Fruit fly (Drosophila melanogaster) whole organism, wandering third instar larva: ENCODE measurements around the gene Tim17a2.
A peak's percentile ranks its signal among the peaks of the same experiment; 100 is the strongest.

Experiments
- Abd-B ChIP-seq: fragments of >200 bp; optimal IDR thresholded peaks from 2 replicates; lab custom pipeline; 2017; ENCODE audit warnings: missing biosample characterization, missing genetic modification characterization
- CG32264 ChIP-seq: fragments of 200-800 bp; sonication (Bioruptor generic); optimal IDR thresholded peaks from 2 replicates; lab custom pipeline; 2016; ENCODE audit warnings: missing biosample characterization, missing genetic modification characterization
- CG9705 ChIP-seq: fragments of 200-800 bp; sonication (Bioruptor generic); optimal IDR thresholded peaks from 2 replicates; lab custom pipeline; 2018; ENCODE audit warnings: missing biosample characterization, mild to moderate bottlenecking, missing genetic modification characterization
- CrebA ChIP-seq: fragments of 200-800 bp; sonication (Bioruptor generic); optimal IDR thresholded peaks from 2 replicates; lab custom pipeline; 2016; ENCODE audit warnings: missing biosample characterization, mild to moderate bottlenecking, missing genetic modification characterization, borderline replicate concordance
- Dfd ChIP-seq: fragments of >200 bp; optimal IDR thresholded peaks from 2 replicates; lab custom pipeline; 2017; ENCODE audit warnings: missing biosample characterization, missing genetic modification characterization
- Dif ChIP-seq: fragments of 200-275, 200-300 bp; sonication (Bioruptor generic); optimal IDR thresholded peaks from 2 replicates; lab custom pipeline; 2018; ENCODE audit warnings: missing biosample characterization, missing genetic modification characterization; ENCODE audit not compliant: partially characterized antibody
- GATAd ChIP-seq: sonication (Bioruptor generic); optimal IDR thresholded peaks from 2 replicates; lab custom pipeline; 2016; ENCODE audit warnings: missing biosample characterization, missing genetic modification characterization
- HLH106 ChIP-seq: fragments of 200-800 bp; optimal IDR thresholded peaks from 3 replicates; lab custom pipeline; 2019; ENCODE audit warnings: missing biosample characterization, mild to moderate bottlenecking, missing genetic modification characterization, moderate library complexity
- Hnf4 ChIP-seq: fragments of 200-800 bp; sonication (Bioruptor generic); optimal IDR thresholded peaks from 2 replicates; lab custom pipeline; 2016; ENCODE audit warnings: missing biosample characterization, mild to moderate bottlenecking, missing genetic modification characterization
- Hr78 ChIP-seq: fragments of >200 bp; optimal IDR thresholded peaks from 2 replicates; lab custom pipeline; 2017; ENCODE audit warnings: missing biosample characterization, missing genetic modification characterization
- Hr83 ChIP-seq: fragments of 200-300 bp; sonication (Bioruptor generic); optimal IDR thresholded peaks from 2 replicates; lab custom pipeline; 2016; ENCODE audit warnings: missing biosample characterization, mild to moderate bottlenecking, missing genetic modification characterization, moderate library complexity; ENCODE audit not compliant: poor library complexity, severe bottlenecking
- Jra ChIP-seq: sonication (Bioruptor generic); optimal IDR thresholded peaks from 2 replicates; lab custom pipeline; 2016; ENCODE audit warnings: missing biosample characterization, missing genetic modification characterization
- Mio ChIP-seq: sonication (Bioruptor generic); optimal IDR thresholded peaks from 2 replicates; lab custom pipeline; 2016; ENCODE audit warnings: missing biosample characterization, missing genetic modification characterization
- Myc ChIP-seq: fragments of >200 bp; optimal IDR thresholded peaks from 2 replicates; lab custom pipeline; 2017
- N ChIP-seq: fragments of >200 bp; optimal IDR thresholded peaks from 2 replicates; lab custom pipeline; 2018; ENCODE audit warnings: missing biosample characterization, missing external identifiers, missing genetic modification characterization
- Rel ChIP-seq, 2 experiments: fragments of 200-800 bp; sonication (Bioruptor generic) in 1 of 2; optimal IDR thresholded peaks; 2 replicates in 1 of 2; 3 replicates in 1 of 2; lab custom pipeline; 2016 to 2019; ENCODE audit warnings: mild to moderate bottlenecking in 2 of 2, missing biosample characterization in 2 of 2, missing genetic modification characterization in 2 of 2, moderate library complexity in 1 of 2
- Sp1 ChIP-seq: fragments of 200-800 bp; sonication (Bioruptor generic); optimal IDR thresholded peaks from 3 replicates; lab custom pipeline; 2019; ENCODE audit warnings: missing biosample characterization, mild to moderate bottlenecking, missing genetic modification characterization, moderate library complexity
- Vsx2 ChIP-seq: fragments of 200-300, 225-300 bp; sonication (Bioruptor generic); optimal IDR thresholded peaks from 2 replicates; lab custom pipeline; 2018; ENCODE audit warnings: missing biosample characterization, missing genetic modification characterization; ENCODE audit not compliant: partially characterized antibody
- br ChIP-seq: fragments of 200-800 bp; sonication (Bioruptor generic); optimal IDR thresholded peaks from 2 replicates; lab custom pipeline; 2016; ENCODE audit warnings: missing biosample characterization, missing genetic modification characterization
- brk ChIP-seq: fragments of 200-800 bp; sonication (Bioruptor generic); optimal IDR thresholded peaks from 2 replicates; lab custom pipeline; 2016; ENCODE audit warnings: missing biosample characterization, mild to moderate bottlenecking, missing genetic modification characterization
- dl ChIP-seq, 2 experiments: fragments of 175-275, 200-275 bp in 1 of 2; fragments of 200-275 bp in 1 of 2; sonication (Bioruptor generic); optimal IDR thresholded peaks; lab custom pipeline; 2018; ENCODE audit warnings: mild to moderate bottlenecking in 2 of 2, missing biosample characterization in 2 of 2, missing genetic modification characterization in 2 of 2, moderate library complexity in 2 of 2; ENCODE audit not compliant: partially characterized antibody in 2 of 2, insufficient read depth in 1 of 2
- dmrt93B ChIP-seq: fragments of 200-800 bp; sonication (Bioruptor generic); optimal IDR thresholded peaks from 2 replicates; lab custom pipeline; 2018; ENCODE audit warnings: missing biosample characterization, mild to moderate bottlenecking, missing genetic modification characterization
- dsf ChIP-seq: sonication (Bioruptor generic); optimal IDR thresholded peaks from 2 replicates; lab custom pipeline; 2016; ENCODE audit warnings: missing biosample characterization, missing genetic modification characterization, borderline replicate concordance
- ey ChIP-seq: fragments of 200-800 bp; sonication (Bioruptor generic); optimal IDR thresholded peaks from 2 replicates; lab custom pipeline; 2016; ENCODE audit warnings: missing biosample characterization, missing genetic modification characterization
- foxo ChIP-seq, 2 experiments: fragments of 200-800 bp; sonication (Bioruptor generic); optimal IDR thresholded peaks; 2 replicates in 1 of 2; 3 replicates in 1 of 2; lab custom pipeline; 2016 to 2017; ENCODE audit warnings: missing biosample characterization in 2 of 2, missing genetic modification characterization in 2 of 2
- fru ChIP-seq: fragments of 200-800 bp; sonication (Bioruptor generic); optimal IDR thresholded peaks from 3 replicates; lab custom pipeline; 2016; ENCODE audit warnings: missing biosample characterization, mild to moderate bottlenecking, missing genetic modification characterization
- h ChIP-seq: fragments of 200-800 bp; sonication (Bioruptor generic); optimal IDR thresholded peaks from 3 replicates; lab custom pipeline; 2016; ENCODE audit warnings: missing biosample characterization, mild to moderate bottlenecking, missing genetic modification characterization
- jim ChIP-seq: fragments of 175-275, 200-325 bp; sonication (Bioruptor generic); optimal IDR thresholded peaks from 2 replicates; lab custom pipeline; 2016; ENCODE audit warnings: missing biosample characterization, mild to moderate bottlenecking, missing genetic modification characterization
- psq ChIP-seq: fragments of 200-800 bp; sonication (Bioruptor generic); optimal IDR thresholded peaks from 3 replicates; lab custom pipeline; 2017; ENCODE audit warnings: missing biosample characterization, mild to moderate bottlenecking, missing genetic modification characterization, moderate library complexity
- rgr ChIP-seq: fragments of 200-800 bp; sonication (Bioruptor generic); optimal IDR thresholded peaks from 3 replicates; lab custom pipeline; 2016; ENCODE audit warnings: missing biosample characterization, mild to moderate bottlenecking, missing genetic modification characterization
- sage ChIP-seq: fragments of 200-800 bp; sonication (Bioruptor generic); optimal IDR thresholded peaks from 2 replicates; lab custom pipeline; 2016; ENCODE audit warnings: missing biosample characterization, mild to moderate bottlenecking, missing genetic modification characterization
- sv ChIP-seq: fragments of 200-800 bp; sonication (Bioruptor generic); optimal IDR thresholded peaks from 3 replicates; lab custom pipeline; 2016; ENCODE audit warnings: missing biosample characterization, missing genetic modification characterization
- tai ChIP-seq: sonication (Bioruptor generic); optimal IDR thresholded peaks from 2 replicates; lab custom pipeline; 2016; ENCODE audit warnings: missing biosample characterization, missing genetic modification characterization
- usp ChIP-seq: fragments of >200 bp; optimal IDR thresholded peaks from 2 replicates; lab custom pipeline; 2017; ENCODE audit warnings: missing biosample characterization, missing genetic modification characterization
- woc ChIP-seq: sonication (Bioruptor generic); optimal IDR thresholded peaks from 2 replicates; lab custom pipeline; 2016; ENCODE audit warnings: missing biosample characterization, mild to moderate bottlenecking, missing genetic modification characterization

Tim17a2 gene

dm6 chr3R:5277735-5278134 lies 15.2 kb upstream of the Tim17a2 start, which contains the start of gene CG31538:
Gene CG31538, minus strand, starts transcription at chr3R:5277835.
- no peak for TF ChIP-seq Sp1 (GFP tag; lab: Kevin White, UChicago)
- TF ChIP-seq sage (GFP tag; lab: Kevin White, UChicago) = no peak
- TF ChIP-seq woc (GFP tag; lab: Kevin White, UChicago) = no peak
- TF ChIP-seq sv (GFP tag; lab: Kevin White, UChicago) = no peak
- no peak for TF ChIP-seq usp
- no peak for TF ChIP-seq Hnf4
- TF ChIP-seq foxo (GFP tag; optimal IDR thresholded peaks at IDR 0.05; lab: Kevin White, UChicago) = no peak
- no peak for TF ChIP-seq ey (GFP tag; lab: Kevin White, UChicago)
- no peak for TF ChIP-seq Myc
- no peak for TF ChIP-seq CG9705
- TF ChIP-seq brk (GFP tag; lab: Kevin White, UChicago) = no peak
- TF ChIP-seq tai = no peak
- TF ChIP-seq Hr83 (GFP tag; lab: Kevin White, UChicago) = no peak
- no peak for TF ChIP-seq GATAd
- TF ChIP-seq CG32264 (GFP tag; lab: Kevin White, UChicago) = no peak
- TF ChIP-seq Abd-B (GFP tag; lab: Kevin White, UChicago) = no peak
- no peak for TF ChIP-seq jim

- TF ChIP-seq Dfd (GFP tag; lab: Kevin White, UChicago) (no peak), Jra (no peak), ey (GFP tag; lab: Kevin White, UChicago) (no peak), sage (GFP tag; lab: Kevin White, UChicago) (no peak), usp (no peak), Hr78 (GFP tag; lab: Kevin White, UChicago) (no peak), Sp1 (GFP tag; lab: Kevin White, UChicago) (no peak), br (GFP tag; lab: Kevin White, UChicago) (peak; percentile 16), h (GFP tag; lab: Kevin White, UChicago) (peak; percentile 28), Hnf4 (peak; percentile 21), jim (no peak), rgr (GFP tag; lab: Kevin White, UChicago) (peak; percentile 44), foxo (GFP tag; optimal IDR thresholded peaks at IDR 0.05; lab: Kevin White, UChicago) (peak in 1 of 2 experiments; percentile 47), fru (peak; percentile 34), brk (GFP tag; lab: Kevin White, UChicago) (no peak)
These were observed 8.3 kb upstream of the Tim17a2 start for dm6 chr3R:5270806-5271205.

dm6 chr3R:5268495-5268894 lies 6.0 kb upstream of the Tim17a2 start:
- no peak for TF ChIP-seq foxo (GFP tag; optimal IDR thresholded peaks at IDR 0.05; lab: Kevin White, UChicago)
- peak; percentile 44 for TF ChIP-seq Vsx2 (GFP tag; lab: Kevin White, UChicago)
- no peak for TF ChIP-seq usp
- peak; percentile 19 for TF ChIP-seq brk (GFP tag; lab: Kevin White, UChicago)
- peak; percentile 85 for TF ChIP-seq Myc
- no peak for TF ChIP-seq CG32264 (GFP tag; lab: Kevin White, UChicago)
- TF ChIP-seq N = peak; percentile 78

dm6 chr3R:5266282-5266681 lies 3.8 kb upstream of the Tim17a2 start:
- TF ChIP-seq Myc = no peak
- no peak for TF ChIP-seq ey (GFP tag; lab: Kevin White, UChicago)
- TF ChIP-seq CG9705 = no peak
- TF ChIP-seq woc (GFP tag; lab: Kevin White, UChicago) = no peak
- no peak for TF ChIP-seq rgr (GFP tag; lab: Kevin White, UChicago)
- TF ChIP-seq Rel (GFP tag; optimal IDR thresholded peaks at IDR 0.05; lab: Kevin White, UChicago) = no peak
- peak; percentile 92 for TF ChIP-seq Rel (tag; optimal IDR thresholded peaks at IDR 0.05; lab: Kevin White, UChicago)
- no peak for TF ChIP-seq Mio

dm6 chr3R:5264251-5265098 lies 2.0 kb upstream of the Tim17a2 start:
- no peak for TF ChIP-seq psq (GFP tag; lab: Kevin White, UChicago)
- TF ChIP-seq br (GFP tag; lab: Kevin White, UChicago) = peak; percentile 64
- TF ChIP-seq Vsx2 (GFP tag; lab: Kevin White, UChicago) = peak; percentile 33
- peak; percentile 61 for TF ChIP-seq HLH106 (tag; lab: Kevin White, UChicago)
- no peak for TF ChIP-seq sv (GFP tag; lab: Kevin White, UChicago)
- TF ChIP-seq Myc = peak; percentile 97
- no peak for TF ChIP-seq dsf
- peak; percentile 55 for TF ChIP-seq Sp1 (GFP tag; lab: Kevin White, UChicago)
- TF ChIP-seq CrebA = no peak
- peak; percentile 30 for TF ChIP-seq dmrt93B (GFP tag; lab: Kevin White, UChicago)
- TF ChIP-seq GATAd = no peak
- TF ChIP-seq Hnf4 = peak; percentile 7
- TF ChIP-seq h (GFP tag; lab: Kevin White, UChicago) = peak; percentile 44
- TF ChIP-seq Jra = peak; percentile 36
- TF ChIP-seq N = no peak
- peak; percentile 57 to 72 for TF ChIP-seq dl (GFP tag; optimal IDR thresholded peaks at IDR 0.05; lab: Kevin White, UChicago; ENCODE audit: insufficient read depth in 1 of 2, partially characterized antibody in 2 of 2)
- TF ChIP-seq foxo (GFP tag; optimal IDR thresholded peaks at IDR 0.05; lab: Kevin White, UChicago) = peak in 1 of 2 experiments; percentile 60
- peak; percentile 53 for TF ChIP-seq fru
- TF ChIP-seq jim = no peak
- TF ChIP-seq rgr (GFP tag; lab: Kevin White, UChicago) = no peak
- TF ChIP-seq ey (GFP tag; lab: Kevin White, UChicago) = peak; percentile 55
- TF ChIP-seq Rel (GFP tag; optimal IDR thresholded peaks at IDR 0.05; lab: Kevin White, UChicago) = no peak
- TF ChIP-seq Rel (tag; optimal IDR thresholded peaks at IDR 0.05; lab: Kevin White, UChicago) = peak; percentile 51
- peak; percentile 90 for TF ChIP-seq woc (GFP tag; lab: Kevin White, UChicago)
- peak; percentile 83 for TF ChIP-seq Dif
- TF ChIP-seq Hr83 (GFP tag; lab: Kevin White, UChicago) = peak; percentile 27
